Worm (Caenorhabditis elegans) whole organism, early embryonic: ENCODE data around the gene let-767.

ENCODE experiments used
- ama-1 ChIP-seq: fragments of 150-350 bp; optimal IDR thresholded peaks from 2 replicates; lab custom pipeline; 2014
- ceh-36 ChIP-seq: sonication (generic microtip); optimal IDR thresholded peaks from 2 replicates; lab custom pipeline; 2016; ENCODE audit warnings: missing genetic modification characterization, inconsistent platforms, missing compliant biosample characterization
- hmg-4 ChIP-seq: fragments of 200-800 bp; sonication (Bioruptor generic); optimal IDR thresholded peaks from 2 replicates; lab custom pipeline; 2018; ENCODE audit warnings: mild to moderate bottlenecking, missing genetic modification characterization, missing compliant biosample characterization
- scrt-1 ChIP-seq: fragments of 200-800 bp; sonication (Bioruptor generic); IDR thresholded peaks from 2 replicates; pipeline ENCODE4 v1.3.6; 2022; ENCODE audit warnings: missing genetic modification characterization, missing compliant biosample characterization

ce11 chrIII:6289366-6289765 is 50.4 kb downstream of the let-767 start:
- TF ChIP-seq scrt-1 (GFP tag; lab: Robert Waterston, UW) (no peak), ceh-36 (no peak), ama-1 (no peak), hmg-4 (GFP tag; lab: Kevin White, UChicago) (no peak)
